Fruit fly (Drosophila melanogaster): ENCODE measurements around the gene CG32069.
A peak's percentile ranks its signal among the peaks of the same experiment; 100 is the strongest.

Gene CG32069

dm6 chr3L:11107935-11108334, 45.5 kb upstream of the CG32069 start, which contains the start of gene CG12522:
CG12522 (plus strand) TSS chr3L:11108235.
- TF ChIP-seq CTCF (GFP tag; optimal IDR thresholded peaks at IDR 0.05) (no peak), CG10321 (GFP tag; IDR thresholded peaks at IDR 0.05) (no peak), Nf-YC (tag; optimal IDR thresholded peaks at IDR 0.05) (no peak), Ada2b (GFP tag; IDR thresholded peaks at IDR 0.05) (no peak)

DNA sequence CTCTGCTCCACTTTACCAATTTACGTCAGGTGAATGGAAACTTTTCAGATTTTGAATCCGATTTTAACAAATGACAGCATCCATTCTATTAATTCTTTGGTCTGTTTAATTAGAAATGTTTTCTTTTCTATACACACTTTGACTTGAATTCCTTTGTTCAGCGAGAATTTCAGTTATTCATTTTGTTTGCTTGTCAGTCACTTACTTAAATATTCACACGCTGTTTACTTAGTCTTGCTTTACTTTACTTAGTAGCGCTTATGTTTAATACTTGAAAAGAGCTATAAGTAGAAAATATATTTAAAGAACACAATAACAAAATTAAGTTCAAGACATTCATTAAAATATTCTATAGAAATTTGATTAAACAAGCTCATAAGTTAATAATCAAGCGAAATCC, 45.0 kb upstream of the CG32069 start, which contains the start of gene CG32073:
TSS of gene CG32073 (minus strand) at position 151 of the 400 bp plus-strand sequence.
- TF ChIP-seq CG7745 (tag; optimal IDR thresholded peaks at IDR 0.05) = no peak
- no peak for TF ChIP-seq HLH4C (GFP tag; IDR thresholded peaks at IDR 0.05; ENCODE audit: partially characterized antibody)
- no peak for TF ChIP-seq CrebB (tag; optimal IDR thresholded peaks at IDR 0.05)
- no peak for TF ChIP-seq CG13894 (tag; optimal IDR thresholded peaks at IDR 0.05)
- no peak for TF ChIP-seq ind (GFP tag; optimal IDR thresholded peaks at IDR 0.05)
- TF ChIP-seq CG7271 (tag; optimal IDR thresholded peaks at IDR 0.05) = no peak
- TF ChIP-seq ATbp (GFP tag; optimal IDR thresholded peaks at IDR 0.05) = peak; percentile 51
- no peak for TF ChIP-seq CG10321 (GFP tag; IDR thresholded peaks at IDR 0.05)
- no peak for TF ChIP-seq crc (GFP tag; optimal IDR thresholded peaks at IDR 0.05)
- no peak for TF ChIP-seq Med (GFP tag)
- no peak for TF ChIP-seq Bdp1 (GFP tag; optimal IDR thresholded peaks at IDR 0.05)
- TF ChIP-seq croc (GFP tag; conservative IDR thresholded peaks at IDR 0.05) = no peak
- TF ChIP-seq CG10959 (GFP tag; IDR thresholded peaks at IDR 0.05) = no peak
- TF ChIP-seq CG11247 (GFP tag; IDR thresholded peaks at IDR 0.05) = no peak
- no peak for TF ChIP-seq CG11398 (GFP tag; optimal IDR thresholded peaks at IDR 0.05)
- no peak for TF ChIP-seq otp (GFP tag; IDR thresholded peaks at IDR 0.05)
- TF ChIP-seq pum (GFP tag; optimal IDR thresholded peaks at IDR 0.05) = no peak
- no peak for TF ChIP-seq oc (tag; optimal IDR thresholded peaks at IDR 0.05)
- TF ChIP-seq CG4730 (GFP tag; IDR thresholded peaks at IDR 0.05) = no peak
- TF ChIP-seq CG6654 (GFP tag; optimal IDR thresholded peaks at IDR 0.05) = no peak
- no peak for TF ChIP-seq Ptx1 (GFP tag; IDR thresholded peaks at IDR 0.05)
- no peak for TF ChIP-seq CG8388 (GFP tag; optimal IDR thresholded peaks at IDR 0.05)
- no peak for TF ChIP-seq nerfin-2 (GFP tag; IDR thresholded peaks at IDR 0.05; ENCODE audit: partially characterized antibody)
- no peak for TF ChIP-seq CG14014 (GFP tag; IDR thresholded peaks at IDR 0.05)
- no peak for TF ChIP-seq B-H1 (GFP tag; IDR thresholded peaks at IDR 0.05)
- no peak for TF ChIP-seq fd3F (GFP tag; optimal IDR thresholded peaks at IDR 0.05)
- no peak for TF ChIP-seq CG8765 (GFP tag; IDR thresholded peaks at IDR 0.05)
- no peak for TF ChIP-seq repo (GFP tag; optimal IDR thresholded peaks at IDR 0.05)
- no peak for TF ChIP-seq CG12104 (GFP tag; optimal IDR thresholded peaks at IDR 0.05)
- TF ChIP-seq CG12942 (GFP tag; optimal IDR thresholded peaks at IDR 0.05) = no peak
- TF ChIP-seq gt (GFP tag; IDR thresholded peaks at IDR 0.05) = no peak
- no peak for TF ChIP-seq CG12659 (GFP tag; optimal IDR thresholded peaks at IDR 0.05)
- no peak for TF ChIP-seq CG15269 (tag; optimal IDR thresholded peaks at IDR 0.05)
- no peak for TF ChIP-seq ash1 (GFP tag; optimal IDR thresholded peaks at IDR 0.05)
- no peak for TF ChIP-seq CG31365 (tag; optimal IDR thresholded peaks at IDR 0.05)
- TF ChIP-seq lilli (GFP tag; optimal IDR thresholded peaks at IDR 0.05) = no peak
- no peak for TF ChIP-seq CG12769 (tag; optimal IDR thresholded peaks at IDR 0.05)
- TF ChIP-seq dati (GFP tag; IDR thresholded peaks at IDR 0.05) = no peak
- TF ChIP-seq Camta (GFP tag; optimal IDR thresholded peaks at IDR 0.05) = no peak
- TF ChIP-seq btn (GFP tag; optimal IDR thresholded peaks at IDR 0.05) = no peak
- no peak for TF ChIP-seq CG7928 (GFP tag; optimal IDR thresholded peaks at IDR 0.05)
- TF ChIP-seq crol (GFP tag; IDR thresholded peaks at IDR 0.05) = no peak
- peak; percentile 66 for TF ChIP-seq Sox100B (GFP tag; optimal IDR thresholded peaks at IDR 0.05)
- no peak for TF ChIP-seq ttk (GFP tag; IDR thresholded peaks at IDR 0.05)
- TF ChIP-seq HmgD (GFP tag; optimal IDR thresholded peaks at IDR 0.05) = no peak
- no peak for TF ChIP-seq jing (GFP tag; optimal IDR thresholded peaks at IDR 0.05)
- no peak for TF ChIP-seq CG7963 (GFP tag; IDR thresholded peaks at IDR 0.05; ENCODE audit: partially characterized antibody)
- TF ChIP-seq CG9215 (GFP tag; IDR thresholded peaks at IDR 0.05) = no peak
